Worm (Caenorhabditis elegans): Measurements from ENCODE around the gene vamp-8.

vamp-8 gene

DNA sequence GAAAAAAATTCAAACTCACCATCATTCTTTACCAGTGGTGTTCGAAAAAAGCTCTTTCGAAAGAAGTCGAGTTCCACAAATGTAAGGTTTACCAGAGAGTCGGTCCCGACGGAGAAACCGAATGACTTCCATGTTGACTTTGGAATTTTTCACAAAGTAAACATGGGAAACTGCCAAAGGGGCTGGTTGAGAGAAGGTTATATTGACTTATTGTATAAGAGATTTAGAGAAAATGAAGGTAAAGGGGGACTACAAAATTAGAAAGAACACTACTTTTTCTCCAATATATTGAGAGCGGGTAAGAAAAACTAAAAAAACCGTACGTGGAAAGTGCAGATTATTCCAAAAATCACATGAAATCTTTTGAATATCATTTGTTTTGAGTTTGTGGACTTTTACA is at the start of gene vamp-8:
TSS of gene vamp-8 (minus strand) at position 25 of the 400 bp plus-strand sequence.
- no peak for TF ChIP-seq nhr-6 (tag; optimal IDR thresholded peaks at IDR 0.05)
- TF ChIP-seq nhr-129 (tag; optimal IDR thresholded peaks at IDR 0.05): peak; percentile 58

DNA sequence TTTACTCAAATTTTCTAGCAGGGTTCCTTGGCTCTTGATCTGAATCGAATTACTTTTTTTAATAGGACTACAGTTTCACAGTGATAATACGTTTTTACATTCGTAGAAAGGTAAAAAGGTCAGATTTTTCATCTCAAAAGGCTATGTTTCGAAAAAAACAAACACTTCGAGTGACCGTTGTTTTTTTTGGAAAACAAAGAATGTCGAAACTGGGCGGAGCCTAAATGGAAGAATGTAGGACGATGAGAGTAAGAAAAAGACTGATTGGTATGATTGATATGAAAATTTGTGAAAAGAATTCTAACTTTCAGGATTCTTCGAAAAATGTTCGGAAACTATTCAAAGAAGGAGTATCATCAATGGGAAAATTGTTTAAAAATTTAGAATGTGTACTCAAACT is 47.9 kb upstream of the vamp-8 start, which contains the start of gene Y37A1A.2:
TSS of gene Y37A1A.2 (minus strand) at position 101 of the 400 bp plus-strand sequence.
- TF ChIP-seq mbf-1 (tag; optimal IDR thresholded peaks at IDR 0.05): no peak
- TF ChIP-seq nhr-12 (tag; optimal IDR thresholded peaks at IDR 0.05): no peak
- no peak for TF ChIP-seq mdl-1 (tag; optimal IDR thresholded peaks at IDR 0.05)
- no peak for TF ChIP-seq C34F6.9 (tag; optimal IDR thresholded peaks at IDR 0.05)
- no peak for TF ChIP-seq fos-1 (tag; optimal IDR thresholded peaks at IDR 0.05)
- TF ChIP-seq ama-1 (optimal IDR thresholded peaks at IDR 0.05): no peak
- TF ChIP-seq elt-3 (tag; optimal IDR thresholded peaks at IDR 0.05): no peak
- TF ChIP-seq lin-13 (GFP tag; optimal IDR thresholded peaks at IDR 0.05): no peak
- no peak for TF ChIP-seq peb-1 (tag; optimal IDR thresholded peaks at IDR 0.05)
- no peak for TF ChIP-seq ceh-82 (tag; optimal IDR thresholded peaks at IDR 0.05)

DNA sequence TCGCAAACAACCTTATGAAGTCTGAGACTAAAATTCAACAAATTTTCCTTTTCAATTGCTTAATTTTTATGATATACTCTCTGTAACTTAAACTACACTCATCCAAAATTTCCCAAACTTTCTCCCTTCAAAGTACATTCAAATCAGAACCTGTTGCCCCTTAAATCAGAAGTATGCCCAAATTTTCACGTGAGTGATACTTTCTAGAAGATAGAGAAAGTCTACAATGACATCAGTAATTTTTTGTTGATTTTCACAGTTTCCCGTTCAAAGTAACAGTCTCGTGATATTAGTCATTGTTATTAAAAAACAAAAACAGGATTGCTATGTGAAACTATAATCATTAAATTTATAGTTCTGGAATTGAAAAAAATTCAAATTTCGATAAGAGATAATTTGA is 45.9 kb upstream of the vamp-8 start:
- TF ChIP-seq blmp-1 (tag; optimal IDR thresholded peaks at IDR 0.05; ENCODE audit: insufficient read depth): peak; percentile 96
- TF ChIP-seq nhr-129 (tag; optimal IDR thresholded peaks at IDR 0.05): peak; percentile 60
- peak; percentile 48 for TF ChIP-seq ztf-4 (tag; optimal IDR thresholded peaks at IDR 0.05)
- no peak for TF ChIP-seq lin-39 (tag; optimal IDR thresholded peaks at IDR 0.05)
- TF ChIP-seq sma-9 (GFP tag; optimal IDR thresholded peaks at IDR 0.05): peak; percentile 61
- TF ChIP-seq sma-9 (tag; optimal IDR thresholded peaks at IDR 0.05): no peak
- TF ChIP-seq F13H6.1 (tag; optimal IDR thresholded peaks at IDR 0.05): no peak
- TF ChIP-seq alr-1 (tag; optimal IDR thresholded peaks at IDR 0.05): no peak
- peak; percentile 73 for TF ChIP-seq sma-3 (GFP tag; optimal IDR thresholded peaks at IDR 0.05)
- no peak for TF ChIP-seq egl-27 (tag; optimal IDR thresholded peaks at IDR 0.05)
- TF ChIP-seq ztf-1 (GFP tag; conservative IDR thresholded peaks at IDR 0.05): no peak
- no peak for TF ChIP-seq nhr-237 (tag; optimal IDR thresholded peaks at IDR 0.05)
- peak in 1 of 2 experiments; percentile 2 for TF ChIP-seq lsy-2 (tag; optimal IDR thresholded peaks at IDR 0.05)
- peak; percentile 78 for TF ChIP-seq nhr-25 (tag; optimal IDR thresholded peaks at IDR 0.05)
- TF ChIP-seq nhr-12 (tag; optimal IDR thresholded peaks at IDR 0.05): no peak
- TF ChIP-seq skn-1 (tag; optimal IDR thresholded peaks at IDR 0.05): no peak
- TF ChIP-seq nhr-21 (tag; optimal IDR thresholded peaks at IDR 0.05): peak; percentile 14
- peak; percentile 27 for TF ChIP-seq crh-2 (tag; optimal IDR thresholded peaks at IDR 0.05)

DNA sequence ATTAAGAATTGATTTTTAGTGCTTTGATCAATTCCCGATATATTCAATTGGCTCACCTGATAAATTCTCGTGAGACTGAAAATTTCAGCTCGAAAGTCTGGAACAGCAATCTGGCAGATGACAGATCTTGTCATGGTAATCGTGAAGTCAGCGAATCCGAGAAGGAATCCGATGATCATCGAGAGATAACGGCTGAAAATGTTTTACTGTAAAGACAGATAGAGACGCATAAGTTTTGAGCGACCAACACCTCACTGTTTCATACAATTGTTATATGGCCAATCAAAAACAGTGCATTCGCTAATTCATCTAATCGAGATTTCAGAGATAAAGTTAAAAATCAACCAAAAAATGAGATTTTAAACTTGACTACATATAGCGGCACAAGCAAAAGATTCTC is 41.4 kb upstream of the vamp-8 start:
- TF ChIP-seq elt-3 (tag; optimal IDR thresholded peaks at IDR 0.05) (no peak), nhr-23 (tag; optimal IDR thresholded peaks at IDR 0.05) (no peak), R02D3.7 (tag; optimal IDR thresholded peaks at IDR 0.05) (no peak), ama-1 (optimal IDR thresholded peaks at IDR 0.05) (no peak), nhr-237 (tag; optimal IDR thresholded peaks at IDR 0.05) (no peak), ztf-11 (tag; optimal IDR thresholded peaks at IDR 0.05) (no peak), ZK546.5 (tag; optimal IDR thresholded peaks at IDR 0.05) (no peak), lin-11 (tag; optimal IDR thresholded peaks at IDR 0.05) (no peak)

DNA sequence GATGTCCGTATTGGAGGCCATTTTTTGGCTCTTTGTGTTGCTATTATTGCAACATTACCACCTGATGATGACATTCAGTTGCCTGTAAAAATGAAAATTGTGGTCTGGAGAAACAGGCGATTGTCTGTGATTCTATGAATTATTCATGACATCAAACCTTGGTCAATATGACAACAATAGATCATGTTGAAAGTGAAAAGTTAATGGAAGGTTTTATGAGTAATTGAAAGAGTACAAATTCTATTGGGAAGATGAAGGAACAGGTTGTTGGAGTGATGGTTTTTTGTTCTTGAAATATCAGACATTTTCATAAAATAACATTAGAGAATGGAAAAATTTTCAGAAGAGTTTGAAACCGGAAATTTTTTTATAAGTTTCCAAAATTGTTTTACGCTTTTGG is 37.8 kb upstream of the vamp-8 start, which contains the start of gene Y37A1A.3:
TSS of gene Y37A1A.3 (minus strand) at position 101 of the 400 bp plus-strand sequence.
- no peak for TF ChIP-seq mab-5 (tag; optimal IDR thresholded peaks at IDR 0.05)
- TF ChIP-seq nhr-25 (tag; optimal IDR thresholded peaks at IDR 0.05): peak; percentile 22
- no peak for TF ChIP-seq mdl-1 (tag; optimal IDR thresholded peaks at IDR 0.05)
- peak; percentile 4 for TF ChIP-seq blmp-1 (tag; optimal IDR thresholded peaks at IDR 0.05; ENCODE audit: insufficient read depth)
- no peak for TF ChIP-seq Y55F3AM.14 (GFP tag; optimal IDR thresholded peaks at IDR 0.05)
- no peak for TF ChIP-seq nhr-77 (tag; optimal IDR thresholded peaks at IDR 0.05)
- TF ChIP-seq unc-55 (GFP tag; optimal IDR thresholded peaks at IDR 0.05): no peak
